Fruit fly (Drosophila melanogaster): ENCODE measurements around the gene B-H1.

Gene B-H1

dm6 chrX:17397103-17397711 is at the start of gene B-H1:
TSS of gene B-H1 (plus strand) at chrX:17397478.
- TF ChIP-seq ttk (optimal IDR thresholded peaks at IDR 0.05): no peak
- no peak for TF ChIP-seq Sin3A (optimal IDR thresholded peaks at IDR 0.05)
- TF ChIP-seq psq (optimal IDR thresholded peaks at IDR 0.05): no peak
- TF ChIP-seq h (optimal IDR thresholded peaks at IDR 0.05): no peak
- no peak for TF ChIP-seq insv (optimal IDR thresholded peaks at IDR 0.05)
- no peak for TF ChIP-seq Myc (optimal IDR thresholded peaks at IDR 0.05)

DNA sequence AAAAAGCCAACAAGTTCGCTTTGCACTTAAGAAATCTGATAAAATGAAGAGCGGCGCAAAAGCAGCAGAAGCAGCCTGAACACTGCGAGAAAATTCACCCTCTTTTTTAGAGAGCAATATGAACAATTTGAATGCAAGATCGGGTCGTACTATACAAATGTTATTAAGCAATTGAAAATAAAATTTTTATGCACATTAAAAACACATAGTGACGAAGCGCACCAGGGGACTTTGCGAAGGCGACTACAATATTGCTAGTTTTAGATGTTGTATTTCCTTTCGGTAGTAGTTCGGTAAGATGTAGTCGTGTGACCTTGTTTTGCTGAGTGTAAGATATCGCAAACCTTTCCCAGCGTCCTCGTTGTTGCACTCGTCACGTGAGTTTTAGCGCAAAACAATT is 45.7 kb upstream of the B-H1 start:
- no peak for TF ChIP-seq ttk (optimal IDR thresholded peaks at IDR 0.05)
- no peak for TF ChIP-seq psq (optimal IDR thresholded peaks at IDR 0.05)
- TF ChIP-seq insv (optimal IDR thresholded peaks at IDR 0.05): no peak
- TF ChIP-seq h (optimal IDR thresholded peaks at IDR 0.05): no peak
- TF ChIP-seq Myc (optimal IDR thresholded peaks at IDR 0.05): no peak
- TF ChIP-seq Sin3A (optimal IDR thresholded peaks at IDR 0.05): no peak

dm6 chrX:17352937-17353336 is 44.3 kb upstream of the B-H1 start:
- TF ChIP-seq Sin3A (optimal IDR thresholded peaks at IDR 0.05) (no peak), psq (optimal IDR thresholded peaks at IDR 0.05) (no peak), ttk (optimal IDR thresholded peaks at IDR 0.05) (no peak), h (optimal IDR thresholded peaks at IDR 0.05) (no peak), insv (optimal IDR thresholded peaks at IDR 0.05) (no peak), Myc (optimal IDR thresholded peaks at IDR 0.05) (no peak)

DNA sequence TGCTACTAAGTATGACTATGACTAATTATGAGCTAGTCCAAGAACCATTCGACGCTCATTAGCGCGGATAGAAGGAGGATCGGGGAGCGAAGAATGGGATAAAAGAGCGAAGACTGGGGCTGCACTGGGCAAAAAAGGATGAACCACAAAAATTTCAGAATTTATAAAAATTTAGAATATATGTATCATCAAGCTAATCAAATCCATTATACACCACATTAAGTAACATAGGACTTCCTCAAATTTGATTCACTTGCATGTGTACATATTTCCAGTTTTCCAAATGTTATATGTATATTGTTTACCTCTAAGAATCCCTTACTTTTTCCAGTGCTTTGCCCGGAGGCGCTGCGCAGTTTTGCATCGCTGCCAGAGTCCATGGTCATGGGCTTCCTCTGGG is 41.5 kb upstream of the B-H1 start:
- no peak for TF ChIP-seq insv (optimal IDR thresholded peaks at IDR 0.05)
- TF ChIP-seq h (optimal IDR thresholded peaks at IDR 0.05): no peak
- no peak for TF ChIP-seq ttk (optimal IDR thresholded peaks at IDR 0.05)
- no peak for TF ChIP-seq Myc (optimal IDR thresholded peaks at IDR 0.05)
- no peak for TF ChIP-seq Sin3A (optimal IDR thresholded peaks at IDR 0.05)
- no peak for TF ChIP-seq psq (optimal IDR thresholded peaks at IDR 0.05)

- TF ChIP-seq insv (optimal IDR thresholded peaks at IDR 0.05) (no peak), psq (optimal IDR thresholded peaks at IDR 0.05) (no peak), Sin3A (optimal IDR thresholded peaks at IDR 0.05) (no peak), Myc (optimal IDR thresholded peaks at IDR 0.05) (no peak), ttk (optimal IDR thresholded peaks at IDR 0.05) (no peak), h (optimal IDR thresholded peaks at IDR 0.05) (no peak)
These were observed 39.8 kb upstream of the B-H1 start for dm6 chrX:17357443-17357842.

DNA sequence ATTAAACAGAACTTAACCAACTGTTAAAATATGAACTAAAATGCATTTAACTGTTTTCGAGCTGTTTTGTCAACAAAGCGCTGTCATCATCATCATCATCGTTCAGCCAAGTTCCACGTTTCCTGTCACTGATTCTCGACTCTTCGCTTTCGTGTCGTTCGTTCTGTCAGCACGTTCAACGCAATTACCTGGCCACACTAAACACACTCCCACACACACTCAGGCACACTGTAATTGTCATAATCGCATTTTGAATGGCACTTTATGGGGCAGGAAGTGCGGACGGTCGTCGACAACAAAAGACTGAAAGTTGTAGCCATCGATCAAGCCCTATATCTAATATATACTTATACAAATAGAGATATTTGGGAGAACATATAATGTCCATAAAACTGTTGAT is 36.2 kb upstream of the B-H1 start:
- TF ChIP-seq insv (optimal IDR thresholded peaks at IDR 0.05) (no peak), Myc (optimal IDR thresholded peaks at IDR 0.05) (no peak), ttk (optimal IDR thresholded peaks at IDR 0.05) (no peak), psq (optimal IDR thresholded peaks at IDR 0.05) (no peak), Sin3A (optimal IDR thresholded peaks at IDR 0.05) (no peak), h (optimal IDR thresholded peaks at IDR 0.05) (no peak)

DNA sequence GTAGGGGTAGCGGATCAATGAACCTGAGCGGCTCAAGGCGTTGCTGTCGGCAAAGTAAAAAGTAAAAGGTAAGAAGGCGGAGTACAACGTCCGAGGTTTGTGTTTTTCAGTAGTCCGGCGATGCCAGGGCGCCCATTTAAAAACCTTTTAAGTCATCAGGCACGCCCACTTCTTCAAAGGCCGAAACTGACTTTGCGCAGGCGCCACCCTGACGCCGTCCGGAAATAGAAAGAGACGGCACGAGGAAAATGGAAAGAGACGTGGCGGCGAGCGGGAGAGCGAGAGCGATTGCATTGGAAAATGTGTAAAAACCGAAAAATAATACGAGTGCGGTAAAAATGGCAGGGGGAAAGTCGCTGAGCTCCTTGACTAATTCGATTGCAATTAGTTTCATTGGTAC is 28.7 kb upstream of the B-H1 start:
- TF ChIP-seq insv (optimal IDR thresholded peaks at IDR 0.05): no peak
- no peak for TF ChIP-seq ttk (optimal IDR thresholded peaks at IDR 0.05)
- TF ChIP-seq Sin3A (optimal IDR thresholded peaks at IDR 0.05): no peak
- TF ChIP-seq h (optimal IDR thresholded peaks at IDR 0.05): no peak
- TF ChIP-seq psq (optimal IDR thresholded peaks at IDR 0.05): no peak
- TF ChIP-seq Myc (optimal IDR thresholded peaks at IDR 0.05): no peak

DNA sequence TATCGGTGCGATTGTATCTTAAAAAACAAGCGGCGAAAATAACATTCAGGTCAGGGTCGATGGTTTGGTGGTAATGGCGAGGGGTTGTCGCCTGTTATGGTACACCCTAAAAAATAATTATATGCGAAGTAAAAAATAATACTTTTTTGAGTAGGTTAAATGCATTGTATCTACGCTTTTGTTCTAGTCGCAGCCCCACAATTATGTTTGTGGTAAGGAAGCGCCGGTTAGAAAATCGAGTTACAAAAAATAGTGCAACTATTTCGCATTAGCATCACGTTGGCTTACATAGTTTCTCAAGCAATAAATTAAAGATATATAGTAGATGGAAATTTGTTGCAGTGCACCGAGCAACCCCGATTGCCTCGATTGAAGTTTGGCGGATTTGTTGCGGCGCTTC is 17.8 kb upstream of the B-H1 start:
- TF ChIP-seq h (optimal IDR thresholded peaks at IDR 0.05) (no peak), ttk (optimal IDR thresholded peaks at IDR 0.05) (no peak), insv (optimal IDR thresholded peaks at IDR 0.05) (no peak), Sin3A (optimal IDR thresholded peaks at IDR 0.05) (no peak), Myc (optimal IDR thresholded peaks at IDR 0.05) (no peak), psq (optimal IDR thresholded peaks at IDR 0.05) (no peak)

DNA sequence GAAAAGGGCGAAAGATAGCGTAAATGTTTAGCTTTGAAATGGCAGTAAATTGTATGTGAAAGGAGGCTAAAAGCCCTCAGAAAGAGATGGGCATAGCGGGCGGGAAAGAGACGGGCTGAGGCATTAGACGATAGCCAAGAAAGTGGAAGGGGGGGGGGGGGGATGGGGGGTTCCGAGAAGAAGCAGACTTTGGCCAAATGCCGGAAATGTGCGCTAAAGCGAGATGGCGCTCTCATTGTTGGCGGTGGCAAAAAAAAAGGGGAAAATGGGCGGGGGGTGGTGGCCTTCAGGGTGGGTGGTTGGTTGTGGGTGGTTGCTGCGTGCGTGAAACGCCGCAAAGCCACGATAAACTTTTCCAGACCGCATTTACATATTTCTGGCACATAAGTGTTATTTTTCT is 14.3 kb upstream of the B-H1 start:
- TF ChIP-seq h (optimal IDR thresholded peaks at IDR 0.05): no peak
- TF ChIP-seq Sin3A (optimal IDR thresholded peaks at IDR 0.05): no peak
- TF ChIP-seq ttk (optimal IDR thresholded peaks at IDR 0.05): no peak

DNA sequence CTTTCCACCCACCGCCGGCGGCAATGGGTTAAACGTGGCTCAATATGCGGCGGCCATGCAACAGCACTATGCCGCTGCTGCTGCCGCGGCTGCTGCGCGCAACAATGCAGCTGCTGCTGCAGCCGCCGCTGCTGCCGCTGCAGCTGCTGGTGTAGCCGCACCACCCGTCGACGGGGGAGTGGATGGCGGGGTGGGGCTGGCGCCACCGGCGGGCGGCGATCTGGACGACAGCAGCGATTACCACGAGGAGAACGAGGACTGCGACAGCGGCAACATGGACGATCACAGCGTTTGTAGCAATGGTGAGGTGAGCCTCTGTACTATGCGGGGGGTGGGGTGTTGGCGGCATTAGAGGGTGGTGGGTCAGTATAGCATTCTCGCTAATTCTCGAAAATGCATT is 937 bp downstream of the B-H1 start:
- TF ChIP-seq psq (optimal IDR thresholded peaks at IDR 0.05) (no peak), insv (optimal IDR thresholded peaks at IDR 0.05) (no peak), h (optimal IDR thresholded peaks at IDR 0.05) (no peak), ttk (optimal IDR thresholded peaks at IDR 0.05) (no peak), Sin3A (optimal IDR thresholded peaks at IDR 0.05) (no peak), Myc (optimal IDR thresholded peaks at IDR 0.05) (no peak)

dm6 chrX:17404883-17405282 is 7.6 kb downstream of the B-H1 start:
- TF ChIP-seq ttk (optimal IDR thresholded peaks at IDR 0.05) (no peak), h (optimal IDR thresholded peaks at IDR 0.05) (no peak), Sin3A (optimal IDR thresholded peaks at IDR 0.05) (no peak), psq (optimal IDR thresholded peaks at IDR 0.05) (no peak), Myc (optimal IDR thresholded peaks at IDR 0.05) (no peak), insv (optimal IDR thresholded peaks at IDR 0.05) (no peak)

dm6 chrX:17407737-17408136 is 10.5 kb downstream of the B-H1 start:
- TF ChIP-seq insv (optimal IDR thresholded peaks at IDR 0.05) (no peak), psq (optimal IDR thresholded peaks at IDR 0.05) (no peak), Sin3A (optimal IDR thresholded peaks at IDR 0.05) (no peak), ttk (optimal IDR thresholded peaks at IDR 0.05) (no peak), Myc (optimal IDR thresholded peaks at IDR 0.05) (no peak), h (optimal IDR thresholded peaks at IDR 0.05) (no peak)

- no peak for TF ChIP-seq h (optimal IDR thresholded peaks at IDR 0.05)
- no peak for TF ChIP-seq psq (optimal IDR thresholded peaks at IDR 0.05)
- TF ChIP-seq Myc (optimal IDR thresholded peaks at IDR 0.05): no peak
- no peak for TF ChIP-seq insv (optimal IDR thresholded peaks at IDR 0.05)
These were observed 24.7 kb downstream of the B-H1 start, which contains the start of gene CG8611 for dm6 chrX:17421987-17422386. TSS of gene CG8611 (minus strand) at chrX:17422145.

Data from Kc167 (cell line).